Worm (Caenorhabditis elegans): Measurements from ENCODE around the gene ddo-2.

Gene ddo-2

ce11 chrV:7434805-7435363, 621 bp downstream of the ddo-2 start (continued):
- TF ChIP-seq ceh-82 (tag; optimal IDR thresholded peaks at IDR 0.05), result peak; percentile 25 to 32 (median 28)
- peak; percentile 13 for TF ChIP-seq C16A3.4 (tag; optimal IDR thresholded peaks at IDR 0.05)
- peak; percentile 78 for TF ChIP-seq nhr-20 (tag; optimal IDR thresholded peaks at IDR 0.05)
- TF ChIP-seq nhr-90 (tag; optimal IDR thresholded peaks at IDR 0.05; ENCODE audit: poor library complexity), result peak; percentile 29
- peak; percentile 47 for TF ChIP-seq dsc-1 (tag; optimal IDR thresholded peaks at IDR 0.05)
- TF ChIP-seq unc-86 (tag; optimal IDR thresholded peaks at IDR 0.05), result peak; percentile 25
- TF ChIP-seq lir-3 (tag; optimal IDR thresholded peaks at IDR 0.05; ENCODE audit: poor library complexity), result peak; percentile 34
- TF ChIP-seq ceh-63 (GFP tag; optimal IDR thresholded peaks at IDR 0.05), result no peak
- TF ChIP-seq lin-15B (tag; optimal IDR thresholded peaks at IDR 0.05), result no peak
- TF ChIP-seq elt-2 (tag; optimal IDR thresholded peaks at IDR 0.05), result peak; percentile 58
- TF ChIP-seq pag-3 (tag; optimal IDR thresholded peaks at IDR 0.05; ENCODE audit: borderline replicate concordance, insufficient read depth), result no peak
- peak in 2 of 3 experiments; percentile 37 to 45 for TF ChIP-seq dpl-1 (GFP tag; optimal IDR thresholded peaks at IDR 0.05)
- peak; percentile 69 for TF ChIP-seq tbx-2 (tag; optimal IDR thresholded peaks at IDR 0.05)
- TF ChIP-seq efl-1 (optimal IDR thresholded peaks at IDR 0.05), result peak; percentile 19 to 41
- peak in 1 of 2 experiments; percentile 87 for TF ChIP-seq efl-1 (GFP tag; optimal IDR thresholded peaks at IDR 0.05 in 1 of 2)
- TF ChIP-seq fkh-10 (GFP tag; optimal IDR thresholded peaks at IDR 0.05), result peak; percentile 33
- peak; percentile 34 for TF ChIP-seq unc-130 (tag; optimal IDR thresholded peaks at IDR 0.05)
- peak; percentile 73 for TF ChIP-seq fkh-8 (tag; optimal IDR thresholded peaks at IDR 0.05)
- peak; percentile 0 for TF ChIP-seq mef-2 (tag; optimal IDR thresholded peaks at IDR 0.05)
- peak; percentile 49 to 72 for TF ChIP-seq lin-35 (GFP tag; optimal IDR thresholded peaks at IDR 0.05)
- peak; percentile 39 for TF ChIP-seq skn-1 (tag; optimal IDR thresholded peaks at IDR 0.05)
- TF ChIP-seq mdl-1 (tag; optimal IDR thresholded peaks at IDR 0.05), result peak in 1 of 2 experiments; percentile 89
- TF ChIP-seq snpc-4 (tag; optimal IDR thresholded peaks at IDR 0.05), result peak; percentile 21
- peak; percentile 32 for TF ChIP-seq xbp-1 (tag; optimal IDR thresholded peaks at IDR 0.05)
- TF ChIP-seq pqm-1 (tag; optimal IDR thresholded peaks at IDR 0.05), result no peak
- peak; percentile 31 for TF ChIP-seq sup-37 (GFP tag; optimal IDR thresholded peaks at IDR 0.05)
- TF ChIP-seq nhr-19 (GFP tag; conservative IDR thresholded peaks at IDR 0.05), result peak; percentile 98
- TF ChIP-seq lsy-2 (tag; optimal IDR thresholded peaks at IDR 0.05), result peak; percentile 55 to 58
- no peak for TF ChIP-seq grh-1 (GFP tag; IDR thresholded peaks at IDR 0.05)
- no peak for TF ChIP-seq irx-1 (tag; optimal IDR thresholded peaks at IDR 0.05)

ce11 chrV:7432441-7433146, 2.9 kb downstream of the ddo-2 start:
- TF ChIP-seq ama-1 (optimal IDR thresholded peaks at IDR 0.05) (peak; percentile 52), aha-1 (tag; optimal IDR thresholded peaks at IDR 0.05) (no peak), isw-1 (GFP tag; IDR thresholded peaks at IDR 0.05) (no peak), F16B12.6 (tag; optimal IDR thresholded peaks at IDR 0.05) (no peak), unc-98 (GFP tag; IDR thresholded peaks at IDR 0.05) (no peak), ceh-88 (GFP tag; IDR thresholded peaks at IDR 0.05) (0 out of 2 replicates have a peak, but pooled peaks have one; percentile 10), zip-4 (GFP tag; optimal IDR thresholded peaks at IDR 0.05) (no peak), elt-2 (tag; optimal IDR thresholded peaks at IDR 0.05) (peak; percentile 5), nhr-77 (tag; optimal IDR thresholded peaks at IDR 0.05) (no peak), lin-14 (GFP tag; optimal IDR thresholded peaks at IDR 0.05) (no peak), mab-9 (GFP tag; IDR thresholded peaks at IDR 0.05) (no peak), lir-3 (tag; optimal IDR thresholded peaks at IDR 0.05; ENCODE audit: poor library complexity) (peak; percentile 21), hlh-4 (tag; optimal IDR thresholded peaks at IDR 0.05) (no peak), nhr-90 (tag; optimal IDR thresholded peaks at IDR 0.05; ENCODE audit: poor library complexity) (peak; percentile 24), elt-3 (tag; optimal IDR thresholded peaks at IDR 0.05) (peak in 1 of 6 experiments; percentile 35), snu-23 (GFP tag; optimal IDR thresholded peaks at IDR 0.05) (peak; percentile 44), sox-4 (tag; optimal IDR thresholded peaks at IDR 0.05) (no peak), efl-1 (optimal IDR thresholded peaks at IDR 0.05) (no peak), efl-1 (GFP tag; optimal IDR thresholded peaks at IDR 0.05 in 1 of 2) (peak in 1 of 2 experiments; percentile 80), nhr-85 (tag) (peak; percentile 53), nhr-20 (tag; optimal IDR thresholded peaks at IDR 0.05) (peak; percentile 6)

Measured in whole organism, L1 larva.